Worm (Caenorhabditis elegans) whole organism, L2 larva: ENCODE data around the gene vps-45.

ENCODE experiments used
- alr-1 ChIP-seq: fragments of 150-350 bp; optimal IDR thresholded peaks from 2 replicates; lab custom pipeline; 2014; ENCODE audit warnings: missing biosample characterization, missing genetic modification characterization
- egl-27 ChIP-seq: sonication (generic microtip); optimal IDR thresholded peaks from 3 replicates; lab custom pipeline; 2017; ENCODE audit warnings: missing biosample characterization, missing genetic modification reagents, missing genetic modification characterization
- skn-1 ChIP-seq: sonication (generic microtip); optimal IDR thresholded peaks from 2 replicates; lab custom pipeline; 2017; ENCODE audit warnings: missing biosample characterization, missing genetic modification characterization
- snpc-4 ChIP-seq: fragments of 150-350 bp; optimal IDR thresholded peaks from 2 replicates; lab custom pipeline; 2014; ENCODE audit warnings: missing biosample characterization, missing genetic modification characterization
- unc-62 ChIP-seq: fragments of 150-350 bp; optimal IDR thresholded peaks from 2 replicates; lab custom pipeline; 2014; ENCODE audit warnings: missing biosample characterization, missing genetic modification reagents, missing genetic modification characterization
- ztf-1 ChIP-seq: fragments of 200-800 bp; sonication (Bioruptor generic); conservative IDR thresholded peaks from 2 replicates; pipeline ENCODE4 v1.3.6; 2022; ENCODE audit warnings: missing genetic modification characterization, missing compliant biosample characterization
- ztf-11 ChIP-seq: sonication (generic microtip); optimal IDR thresholded peaks from 2 replicates; lab custom pipeline; 2017; ENCODE audit warnings: missing biosample characterization, missing genetic modification characterization

- TF ChIP-seq ztf-1 (GFP tag; lab: Robert Waterston, UW) (no peak), alr-1 (tag; lab: Kevin White, UChicago) (no peak), egl-27 (tag; lab: Kevin White, UChicago) (peak; percentile 94), snpc-4 (tag; lab: Kevin White, UChicago) (peak; percentile 74), unc-62 (peak; percentile 51), ztf-11 (tag; lab: Kevin White, UChicago) (peak; percentile 44), skn-1 (tag; lab: Kevin White, UChicago) (peak; percentile 54)
Measured at ce11 chrX:949466-949865, 25.2 kb downstream of the vps-45 start.
